Worm (Caenorhabditis elegans) whole organism, L4/young adult: ENCODE data around the gene F53A2.3.

ENCODE experiments used
- W03F9.2 ChIP-seq: fragments of 150-350 bp; optimal IDR thresholded peaks from 2 replicates; lab custom pipeline; 2014; ENCODE audit warnings: missing biosample characterization, missing genetic modification characterization
- him-1 ChIP-seq: sonication (generic microtip); optimal IDR thresholded peaks from 2 replicates; lab custom pipeline; 2016; ENCODE audit warnings: missing genotype, missing genetic modification reagents, missing genetic modification characterization, missing compliant biosample characterization

- TF ChIP-seq him-1 (no peak), W03F9.2 (tag; lab: Kevin White, UChicago) (no peak)
Measured at ce11 chrIII:13317383-13317911, 22.1 kb downstream of the F53A2.3 start.
